Worm (Caenorhabditis elegans) whole organism, L4 larva: ENCODE data around the gene atg-13.

Experiments used
- F10B5.3 ChIP-seq: sonication (generic microtip); optimal IDR thresholded peaks from 2 replicates; lab custom pipeline; 2016; ENCODE audit warnings: mild to moderate bottlenecking, missing genetic modification characterization, missing compliant biosample characterization
- R02D3.7 ChIP-seq: fragments of 150-350 bp; sonication (generic microtip); optimal IDR thresholded peaks from 3 replicates; lab custom pipeline; 2014; ENCODE audit warnings: missing biosample characterization, missing genetic modification characterization
- T20F7.1 ChIP-seq: fragments of 200-800 bp; sonication (Bioruptor generic); optimal IDR thresholded peaks from 2 replicates; lab custom pipeline; 2018; ENCODE audit warnings: mild to moderate bottlenecking, missing genetic modification characterization, missing compliant biosample characterization
- T26A8.4 ChIP-seq: fragments of 200-800 bp; sonication (Bioruptor generic); IDR thresholded peaks from 2 replicates; pipeline ENCODE4 v1.3.6; 2022; ENCODE audit warnings: missing genetic modification characterization, missing compliant biosample characterization
- Y75B8A.6 ChIP-seq: fragments of 200-800 bp; sonication (Bioruptor generic); IDR thresholded peaks from 2 replicates; pipeline ENCODE4 v1.3.6; 2022; ENCODE audit warnings: missing genetic modification reagents, missing genetic modification characterization, missing compliant biosample characterization
- ZK546.5 ChIP-seq, 2 experiments: sonication (generic microtip); optimal IDR thresholded peaks; 2 replicates each; lab custom pipeline; 2017; ENCODE audit warnings: missing biosample characterization in 2 of 2, missing genetic modification characterization in 2 of 2
- ama-1 ChIP-seq: fragments of 150-350 bp; optimal IDR thresholded peaks from 2 replicates; lab custom pipeline; 2014; ENCODE audit warnings: inconsistent platforms, mixed read lengths
- arid-1 ChIP-seq: fragments of 200-800 bp; sonication (Bioruptor generic); conservative IDR thresholded peaks from 2 replicates; pipeline ENCODE4 v1.3.6; 2022; ENCODE audit warnings: missing genetic modification reagents, missing genetic modification characterization, missing compliant biosample characterization
- ceh-44 ChIP-seq: fragments of 200-800 bp; sonication (Bioruptor generic); IDR thresholded peaks from 2 replicates; pipeline ENCODE4 v1.3.6; 2022; ENCODE audit warnings: missing genetic modification reagents, missing genetic modification characterization, missing compliant biosample characterization
- ceh-82 ChIP-seq: sonication (generic microtip); optimal IDR thresholded peaks from 2 replicates; lab custom pipeline; 2017; ENCODE audit warnings: missing biosample characterization, missing genetic modification characterization
- ces-1 ChIP-seq: fragments of 150-350 bp; sonication (generic microtip); optimal IDR thresholded peaks from 4 replicates; lab custom pipeline; 2014; ENCODE audit warnings: missing biosample characterization, missing genetic modification reagents, missing genetic modification characterization
- daf-16 ChIP-seq, 3 experiments: sonication (generic microtip); optimal IDR thresholded peaks; 2 replicates each; lab custom pipeline; 2016 to 2017; ENCODE audit warnings: missing genetic modification characterization in 3 of 3, missing genetic modification reagents in 3 of 3, mild to moderate bottlenecking in 2 of 3, missing compliant biosample characterization in 2 of 3, missing biosample characterization in 1 of 3, moderate library complexity in 1 of 3
- dmd-6 ChIP-seq: fragments of 200-800 bp; sonication (Bioruptor generic); IDR thresholded peaks from 2 replicates; pipeline ENCODE4 v1.3.6; 2022; ENCODE audit warnings: missing genetic modification reagents, missing genetic modification characterization, missing compliant biosample characterization
- dmd-9 ChIP-seq: fragments of 200-800 bp; sonication (Bioruptor generic); IDR thresholded peaks from 2 replicates; pipeline ENCODE4 v1.3.6; 2022; ENCODE audit warnings: missing genetic modification reagents, missing genetic modification characterization, missing compliant biosample characterization
- dve-1 ChIP-seq: sonication (generic microtip); optimal IDR thresholded peaks from 2 replicates; lab custom pipeline; 2017; ENCODE audit warnings: antibody characterized with exemption, mild to moderate bottlenecking, missing genetic modification characterization, missing compliant biosample characterization; ENCODE audit not compliant: insufficient read depth
- egl-43 ChIP-seq: fragments of 200-800 bp; sonication (Bioruptor generic); IDR thresholded peaks from 2 replicates; pipeline ENCODE4 v1.3.6; 2022; ENCODE audit warnings: missing genetic modification reagents, missing genetic modification characterization, missing compliant biosample characterization
- fkh-10 ChIP-seq: fragments of 150-350 bp; optimal IDR thresholded peaks from 2 replicates; lab custom pipeline; 2014; ENCODE audit warnings: missing biosample characterization, missing genetic modification reagents, missing genetic modification characterization
- hif-1 ChIP-seq, 2 experiments: sonication (generic microtip); optimal IDR thresholded peaks; 2 replicates each; lab custom pipeline; 2016 to 2017; ENCODE audit warnings: missing compliant biosample characterization in 2 of 2, missing genetic modification characterization in 2 of 2, missing genetic modification reagents in 2 of 2, missing genotype in 2 of 2, mild to moderate bottlenecking in 1 of 2
- hmg-1.1 ChIP-seq: fragments of 200-800 bp; sonication (Bioruptor generic); IDR thresholded peaks from 2 replicates; pipeline ENCODE4 v1.3.6; 2022; ENCODE audit warnings: missing genetic modification reagents, missing genetic modification characterization, missing compliant biosample characterization
- jun-1 ChIP-seq: fragments of 150-350 bp; optimal IDR thresholded peaks from 2 replicates; lab custom pipeline; 2014; ENCODE audit warnings: missing biosample characterization, missing genetic modification reagents, missing genetic modification characterization
- lin-1 ChIP-seq: fragments of 200-800 bp; sonication (Bioruptor generic); IDR thresholded peaks from 2 replicates; pipeline ENCODE4 v1.3.6; 2022; ENCODE audit warnings: missing genetic modification reagents, missing genetic modification characterization, missing compliant biosample characterization
- lin-15B ChIP-seq: fragments of 150-350 bp; sonication (generic microtip); optimal IDR thresholded peaks from 3 replicates; lab custom pipeline; 2014; ENCODE audit warnings: missing biosample characterization, missing genetic modification characterization
- lin-38 ChIP-seq: fragments of 200-800 bp; sonication (Bioruptor generic); IDR thresholded peaks from 2 replicates; pipeline ENCODE4 v1.3.6; 2022; ENCODE audit warnings: missing genetic modification reagents, missing genetic modification characterization, missing compliant biosample characterization
- lin-39 ChIP-seq: fragments of 150-350 bp; optimal IDR thresholded peaks from 2 replicates; lab custom pipeline; 2014; ENCODE audit warnings: missing biosample characterization, missing genetic modification reagents, missing genetic modification characterization
- lir-3 ChIP-seq: sonication (generic microtip); optimal IDR thresholded peaks from 2 replicates; lab custom pipeline; 2016; ENCODE audit warnings: mild to moderate bottlenecking, missing genetic modification characterization, missing compliant biosample characterization
- lsy-2 ChIP-seq, 2 experiments: fragments of 150-350 bp in 1 of 2; sonication (generic microtip) in 1 of 2; optimal IDR thresholded peaks; 2 replicates each; lab custom pipeline; 2014 to 2017; ENCODE audit warnings: missing biosample characterization in 2 of 2, missing genetic modification characterization in 2 of 2
- madf-5 ChIP-seq, 2 experiments: fragments of 200-800 bp; sonication (Bioruptor generic); IDR thresholded peaks; 2 replicates each; pipeline ENCODE4 v1.3.6; 2022; ENCODE audit warnings: missing compliant biosample characterization in 2 of 2, missing genetic modification characterization in 2 of 2
- mdl-1 ChIP-seq, 2 experiments: fragments of 150-350 bp in 1 of 2; sonication (generic microtip) in 1 of 2; optimal IDR thresholded peaks; 2 replicates each; lab custom pipeline; 2014 to 2017; ENCODE audit warnings: missing biosample characterization in 2 of 2, missing genetic modification characterization in 2 of 2
- mes-2 ChIP-seq: sonication (generic microtip); optimal IDR thresholded peaks from 2 replicates; lab custom pipeline; 2016; ENCODE audit warnings: missing genotype, mild to moderate bottlenecking, missing genetic modification characterization, missing compliant biosample characterization; ENCODE audit not compliant: poor library complexity, severe bottlenecking
- nhr-10 ChIP-seq: fragments of 150-350 bp; optimal IDR thresholded peaks from 2 replicates; lab custom pipeline; 2014; ENCODE audit warnings: missing biosample characterization, missing genetic modification characterization
- nhr-102 ChIP-seq: sonication (generic microtip); optimal IDR thresholded peaks from 2 replicates; lab custom pipeline; 2016; ENCODE audit warnings: mild to moderate bottlenecking, missing genetic modification characterization, moderate library complexity, missing compliant biosample characterization
- nhr-28 ChIP-seq: fragments of 150-350 bp; optimal IDR thresholded peaks from 2 replicates; lab custom pipeline; 2014; ENCODE audit warnings: missing biosample characterization, missing genetic modification characterization
- nhr-41 ChIP-seq: fragments of 200-800 bp; sonication (Bioruptor generic); IDR thresholded peaks from 2 replicates; pipeline ENCODE4 v1.3.6; 2022; ENCODE audit warnings: missing genetic modification reagents, missing genetic modification characterization, missing compliant biosample characterization
- nhr-48 ChIP-seq: sonication (generic microtip); optimal IDR thresholded peaks from 2 replicates; lab custom pipeline; 2016; ENCODE audit warnings: mild to moderate bottlenecking, missing genetic modification characterization, missing compliant biosample characterization
- nhr-77 ChIP-seq: fragments of 150-350 bp; optimal IDR thresholded peaks from 2 replicates; lab custom pipeline; 2014; ENCODE audit warnings: missing biosample characterization, missing genetic modification characterization
- php-3 ChIP-seq: fragments of 200-800 bp; sonication (Bioruptor generic); IDR thresholded peaks from 2 replicates; pipeline ENCODE4 v1.3.6; 2022; ENCODE audit warnings: missing genetic modification reagents, missing genetic modification characterization, missing compliant biosample characterization
- snpc-1.2 ChIP-seq: fragments of 200-800 bp; sonication (Bioruptor generic); IDR thresholded peaks from 2 replicates; pipeline ENCODE4 v1.3.6; 2022; ENCODE audit warnings: missing genetic modification reagents, missing genetic modification characterization, missing compliant biosample characterization
- spr-3 ChIP-seq: fragments of 200-800 bp; sonication (Bioruptor generic); optimal IDR thresholded peaks from 2 replicates; lab custom pipeline; 2018; ENCODE audit warnings: mild to moderate bottlenecking, missing genetic modification characterization, missing compliant biosample characterization
- tag-97 ChIP-seq: fragments of 200-800 bp; sonication (Bioruptor generic); IDR thresholded peaks from 2 replicates; pipeline ENCODE4 v1.3.6; 2022; ENCODE audit warnings: missing genetic modification characterization, missing compliant biosample characterization
- tra-1 ChIP-seq: fragments of 200-800 bp; sonication (Bioruptor generic); IDR thresholded peaks from 2 replicates; pipeline ENCODE4 v1.3.6; 2022; ENCODE audit warnings: missing genetic modification reagents, missing genetic modification characterization, missing compliant biosample characterization
- unc-62 ChIP-seq, 3 experiments: fragments of 150-350 bp in 1 of 3; sonication (generic microtip); optimal IDR thresholded peaks in 2 of 3; peaks in 1 of 3; 1 replicate in 1 of 3; 2 replicates in 2 of 3; lab custom pipeline; 2014 to 2017; ENCODE audit warnings: missing biosample characterization in 3 of 3, missing genetic modification characterization in 3 of 3, missing genetic modification reagents in 3 of 3, missing genotype in 1 of 3
- vab-7 ChIP-seq: fragments of 200-800 bp; sonication (Bioruptor generic); IDR thresholded peaks from 2 replicates; pipeline ENCODE4 v1.3.6; 2022; ENCODE audit warnings: missing genetic modification reagents, missing genetic modification characterization, missing compliant biosample characterization
- zag-1 ChIP-seq: fragments of 150-350 bp; optimal IDR thresholded peaks from 2 replicates; lab custom pipeline; 2014; ENCODE audit warnings: missing biosample characterization, missing genetic modification characterization
- zip-2 ChIP-seq: fragments of 150-350 bp; optimal IDR thresholded peaks from 2 replicates; lab custom pipeline; 2014; ENCODE audit warnings: missing biosample characterization, missing genetic modification characterization
- ztf-7 ChIP-seq: fragments of 150-350 bp; optimal IDR thresholded peaks from 2 replicates; lab custom pipeline; 2014; ENCODE audit warnings: missing biosample characterization, missing genetic modification characterization

Gene atg-13

DNA sequence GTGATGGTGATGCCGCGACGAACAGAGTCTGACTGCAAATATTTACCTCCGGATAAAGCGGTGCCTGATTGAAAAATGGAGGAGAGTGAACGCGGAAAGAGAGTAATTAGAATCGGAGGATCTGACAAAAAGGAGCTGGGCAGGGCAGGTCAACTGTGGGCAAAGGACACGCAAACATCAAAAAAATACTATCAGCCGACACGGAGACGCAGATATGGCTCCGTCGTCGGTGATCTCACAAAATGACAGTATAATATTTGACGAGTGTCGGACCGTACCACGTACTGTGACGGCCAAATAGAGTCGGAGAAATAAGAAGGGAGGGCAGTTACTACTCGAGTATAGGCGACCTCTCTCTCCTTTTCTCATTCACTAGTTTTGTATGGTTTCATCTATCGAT is 25.5 kb downstream of the atg-13 start:
- TF ChIP-seq mes-2 (tag; lab: Kevin White, UChicago): peak; percentile 6
- no peak for TF ChIP-seq lin-38 (GFP tag; lab: Robert Waterston, UW)
- TF ChIP-seq egl-43: 0 out of 2 replicates have a peak, but pooled peaks have one; percentile 16
- TF ChIP-seq unc-62 (GFP tag; optimal IDR thresholded peaks at IDR 0.05 in 1 of 2; lab: Kevin White, UChicago): peak in 1 of 2 experiments; percentile 41
- TF ChIP-seq unc-62 (tag; optimal IDR thresholded peaks at IDR 0.05; lab: Kevin White, UChicago): no peak

DNA sequence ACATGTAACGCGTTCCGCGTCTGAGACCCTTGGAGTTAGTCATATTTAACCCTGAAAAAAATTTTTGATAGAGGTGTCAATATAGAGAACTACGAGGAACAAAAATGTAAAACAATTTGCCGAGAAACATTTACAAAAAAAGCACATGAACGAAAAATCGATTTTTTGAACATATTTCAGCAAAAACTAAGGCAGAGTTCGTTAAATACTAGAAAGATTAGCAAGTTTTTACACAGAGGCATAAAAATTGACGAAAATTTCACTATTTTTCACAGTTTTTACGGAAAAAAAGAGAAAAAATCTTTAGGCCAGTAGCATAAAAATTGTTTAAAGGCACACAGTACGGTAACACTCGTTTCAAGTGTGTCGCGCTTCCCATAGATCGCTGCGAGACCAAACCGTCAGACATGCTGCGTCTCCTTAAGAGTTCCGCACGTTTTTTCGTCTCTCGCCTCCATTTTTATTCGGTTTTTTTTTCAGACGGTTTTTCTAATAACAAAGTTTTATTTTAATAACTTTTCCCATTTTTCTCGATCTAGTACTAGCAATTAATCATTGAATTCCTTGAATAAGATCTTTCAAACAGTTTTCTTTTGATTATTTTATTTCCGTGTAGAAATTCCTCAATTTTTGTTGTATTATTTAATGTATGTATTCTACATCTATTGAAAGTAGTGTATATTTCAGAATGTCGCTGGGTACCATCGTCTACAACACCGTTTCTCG is 27.6 kb downstream of the atg-13 start, which contains the start of the genes rpl-21 and C14B9.10:
Gene rpl-21, minus strand, starts transcription at position 51 of the 726 bp plus-strand sequence.
Gene C14B9.10, plus strand, starts transcription at position 676 of the 726 bp plus-strand sequence.
- TF ChIP-seq fkh-10 (GFP tag; lab: Kevin White, UChicago) (no peak), nhr-77 (tag; lab: Kevin White, UChicago) (peak; percentile 38), ztf-7 (tag; lab: Kevin White, UChicago) (peak; percentile 24), mdl-1 (tag; optimal IDR thresholded peaks at IDR 0.05; lab: Kevin White, UChicago) (peak in 1 of 2 experiments; percentile 45), lsy-2 (tag; optimal IDR thresholded peaks at IDR 0.05; lab: Kevin White, UChicago) (peak; percentile 95 to 99), dmd-9 (peak; percentile 55; the same call in 1 of the 2 replicates), unc-62 (GFP tag; optimal IDR thresholded peaks at IDR 0.05 in 1 of 2; lab: Kevin White, UChicago) (peak in 1 of 2 experiments; percentile 1), unc-62 (tag; optimal IDR thresholded peaks at IDR 0.05; lab: Kevin White, UChicago) (no peak), zip-2 (tag; lab: Kevin White, UChicago) (no peak), php-3 (GFP tag; lab: Robert Waterston, UW) (no peak), mes-2 (tag; lab: Kevin White, UChicago) (peak; percentile 91), nhr-41 (GFP tag; lab: Robert Waterston, UW) (no peak), nhr-10 (tag; lab: Kevin White, UChicago) (no peak), jun-1 (tag; lab: Kevin White, UChicago) (no peak), nhr-102 (tag; lab: Kevin White, UChicago) (peak; percentile 55), spr-3 (GFP tag; lab: Kevin White, UChicago) (no peak), dmd-6 (GFP tag; lab: Robert Waterston, UW) (peak; percentile 37; the same call in 1 of the 2 replicates), nhr-48 (tag; lab: Kevin White, UChicago) (peak; percentile 36), arid-1 (GFP tag; lab: Robert Waterston, UW) (peak; percentile 87), R02D3.7 (tag; lab: Kevin White, UChicago) (no peak), lin-1 (GFP tag; lab: Robert Waterston, UW) (0 out of 2 replicates have a peak, but pooled peaks have one; percentile 27), vab-7 (GFP tag; lab: Robert Waterston, UW) (no peak), madf-5 (GFP tag; IDR thresholded peaks at IDR 0.05; lab: Robert Waterston, UW) (no peak), tra-1 (GFP tag; lab: Robert Waterston, UW) (no peak), ceh-44 (no peak), tag-97 (no peak), T26A8.4 (GFP tag; lab: Robert Waterston, UW) (peak; percentile 62; the same call in 1 of the 2 replicates), ama-1 (lab: Kevin White, UChicago) (peak; percentile 59), snpc-1.2 (GFP tag; lab: Robert Waterston, UW) (peak; percentile 57; the same call in 1 of the 2 replicates), T20F7.1 (GFP tag; lab: Kevin White, UChicago) (peak; percentile 79), ceh-82 (tag; lab: Kevin White, UChicago) (no peak), zag-1 (tag; lab: Kevin White, UChicago) (peak; percentile 3), lin-38 (GFP tag; lab: Robert Waterston, UW) (peak; percentile 75), Y75B8A.6 (GFP tag; lab: Robert Waterston, UW) (no peak), daf-16 (GFP tag; optimal IDR thresholded peaks at IDR 0.05; lab: Kevin White, UChicago) (no peak), daf-16 (tag; optimal IDR thresholded peaks at IDR 0.05; lab: Kevin White, UChicago) (peak; percentile 44), hmg-1.1 (GFP tag; lab: Robert Waterston, UW) (peak; percentile 75), F10B5.3 (tag; lab: Kevin White, UChicago) (no peak), lin-15B (tag; lab: Kevin White, UChicago) (no peak), lir-3 (tag; lab: Kevin White, UChicago) (no peak), ces-1 (no peak), hif-1 (tag; optimal IDR thresholded peaks at IDR 0.05; lab: Kevin White, UChicago) (peak in 1 of 2 experiments; percentile 38), nhr-28 (peak; percentile 57), ZK546.5 (tag; optimal IDR thresholded peaks at IDR 0.05; lab: Kevin White, UChicago) (no peak), lin-39 (tag; lab: Kevin White, UChicago) (no peak), dve-1 (tag; lab: Kevin White, UChicago) (peak; percentile 78)
